Worm (Caenorhabditis elegans) whole organism, midembryonic: ENCODE measurements around the gene Y49E10.21.
A peak's percentile ranks its signal among the peaks of the same experiment; 100 is the strongest.

Experiments used
- T22C8.4 ChIP-seq: fragments of 200-800 bp; sonication (Bioruptor generic); IDR thresholded peaks from 2 replicates; pipeline ENCODE4 v1.3.6; 2022; ENCODE audit warnings: missing genetic modification characterization, missing compliant biosample characterization
- cog-1 ChIP-seq: sonication (generic microtip); optimal IDR thresholded peaks from 2 replicates; lab custom pipeline; 2016; ENCODE audit warnings: missing genetic modification characterization, missing compliant biosample characterization
- flt-1 ChIP-seq: fragments of 200-800 bp; sonication (Bioruptor generic); IDR thresholded peaks from 2 replicates; pipeline ENCODE4 v1.3.6; 2022; ENCODE audit warnings: missing genetic modification characterization, missing compliant biosample characterization
- klf-2 ChIP-seq: fragments of 200-800 bp; sonication (Bioruptor generic); conservative IDR thresholded peaks from 2 replicates; pipeline ENCODE4 v1.3.6; 2022; ENCODE audit warnings: missing genetic modification reagents, missing genetic modification characterization, missing compliant biosample characterization
- med-1 ChIP-seq: sonication (generic microtip); optimal IDR thresholded peaks from 2 replicates; lab custom pipeline; 2017; ENCODE audit warnings: missing genetic modification characterization, mild to moderate bottlenecking, missing compliant biosample characterization, antibody characterized with exemption, missing genetic modification reagents; ENCODE audit not compliant: insufficient read depth
- ref-1 ChIP-seq: fragments of 200-800 bp; sonication (Bioruptor generic); conservative IDR thresholded peaks from 2 replicates; pipeline ENCODE4 v1.3.6; 2022; ENCODE audit warnings: missing genetic modification reagents, missing genetic modification characterization, missing compliant biosample characterization
- tab-1 ChIP-seq: fragments of 200-800 bp; sonication (Bioruptor generic); IDR thresholded peaks from 2 replicates; pipeline ENCODE4 v1.3.6; 2022; ENCODE audit warnings: missing genetic modification characterization, missing compliant biosample characterization
- ztf-23 ChIP-seq: fragments of 200-800 bp; sonication (Bioruptor generic); IDR thresholded peaks from 2 replicates; pipeline ENCODE4 v1.3.6; 2022; ENCODE audit warnings: missing genetic modification reagents, missing genetic modification characterization, missing compliant biosample characterization
- ztf-29 ChIP-seq: fragments of 200-800 bp; sonication (Bioruptor generic); IDR thresholded peaks from 2 replicates; pipeline ENCODE4 v1.3.6; 2022; ENCODE audit warnings: missing genetic modification reagents, missing genetic modification characterization, missing compliant biosample characterization

The Y49E10.21 gene

ce11 chrIII:12472497-12472896 is 15.1 kb downstream of the Y49E10.21 start, which contains the start of gene cccp-1:
cccp-1 (plus strand) TSS chrIII:12472873.
- no peak for TF ChIP-seq ref-1 (GFP tag; lab: Robert Waterston, UW)
- TF ChIP-seq med-1, result no peak
- 0 out of 2 replicates have a peak, but pooled peaks have one; percentile 6 for TF ChIP-seq ztf-23 (GFP tag; lab: Robert Waterston, UW)
- TF ChIP-seq T22C8.4, result peak; percentile 77; the same call in 1 of the 2 replicates
- no peak for TF ChIP-seq ztf-29 (GFP tag; lab: Robert Waterston, UW)

- no peak for TF ChIP-seq tab-1 (GFP tag; lab: Robert Waterston, UW)
- no peak for TF ChIP-seq ztf-23 (GFP tag; lab: Robert Waterston, UW)
- no peak for TF ChIP-seq T22C8.4
- no peak for TF ChIP-seq klf-2
- no peak for TF ChIP-seq ref-1 (GFP tag; lab: Robert Waterston, UW)
- TF ChIP-seq flt-1 (GFP tag; lab: Robert Waterston, UW), result no peak
- no peak for TF ChIP-seq cog-1 (tag; lab: Kevin White, UChicago)
- TF ChIP-seq med-1, result no peak
- no peak for TF ChIP-seq ztf-29 (GFP tag; lab: Robert Waterston, UW)
Measured at ce11 chrIII:12484432-12484831, 27.0 kb downstream of the Y49E10.21 start, which contains the start of gene arrd-16. arrd-16 (plus strand) TSS chrIII:12484732.

ce11 chrIII:12491984-12492383 is 34.6 kb downstream of the Y49E10.21 start, which contains the start of gene Y49E10.25:
Y49E10.25 (minus strand) TSS chrIII:12492084.
- TF ChIP-seq ref-1 (GFP tag; lab: Robert Waterston, UW) (no peak), T22C8.4 (no peak), klf-2 (no peak), ztf-29 (GFP tag; lab: Robert Waterston, UW) (no peak)

DNA sequence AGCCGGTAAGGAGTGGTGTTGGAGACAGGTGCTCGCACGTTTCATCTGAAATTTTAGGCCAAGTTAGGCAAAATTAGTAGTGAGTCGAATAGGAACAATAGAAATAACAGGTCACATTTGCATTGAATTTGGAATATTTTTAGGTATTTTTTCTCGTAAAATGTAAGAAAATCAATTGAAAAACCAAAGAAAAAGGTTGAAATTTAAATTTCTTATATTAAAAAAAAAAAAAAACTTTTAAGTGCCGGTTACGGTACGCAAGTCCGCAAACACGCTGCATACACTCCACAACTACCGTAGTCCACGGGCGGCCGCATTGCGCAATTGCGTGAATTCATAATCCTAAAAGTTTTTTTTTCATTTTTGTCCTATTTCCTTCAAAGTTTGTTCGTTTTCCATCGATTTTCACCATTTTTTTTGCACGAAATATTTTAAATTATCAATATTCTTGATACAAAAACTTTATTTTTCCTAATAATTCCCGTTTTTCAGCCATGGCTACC is 38.2 kb downstream of the Y49E10.21 start, which contains the start of the genes Y111B2A.1 and Y111B2A.2:
Gene Y111B2A.1 (minus strand): TSS at position 51 of the 503 bp plus-strand sequence.
Gene Y111B2A.2 (plus strand): TSS at position 493 of the 503 bp plus-strand sequence.
- TF ChIP-seq T22C8.4 (no peak), cog-1 (tag; lab: Kevin White, UChicago) (no peak), ztf-29 (GFP tag; lab: Robert Waterston, UW) (no peak), ref-1 (GFP tag; lab: Robert Waterston, UW) (no peak), ztf-23 (GFP tag; lab: Robert Waterston, UW) (no peak), klf-2 (no peak)

- TF ChIP-seq ztf-23 (GFP tag; lab: Robert Waterston, UW) (no peak), klf-2 (no peak), cog-1 (tag; lab: Kevin White, UChicago) (no peak), tab-1 (GFP tag; lab: Robert Waterston, UW) (no peak), med-1 (no peak), T22C8.4 (no peak), flt-1 (GFP tag; lab: Robert Waterston, UW) (no peak), ztf-29 (GFP tag; lab: Robert Waterston, UW) (no peak), ref-1 (GFP tag; lab: Robert Waterston, UW) (no peak)
Measured at ce11 chrIII:12496449-12496848, 39.1 kb downstream of the Y49E10.21 start, which contains the start of gene herd-1. herd-1 (plus strand) TSS chrIII:12496538.

ce11 chrIII:12499245-12499644 is 41.8 kb downstream of the Y49E10.21 start, which contains the start of gene sql-1:
sql-1 (plus strand) TSS chrIII:12499557.
- no peak for TF ChIP-seq tab-1 (GFP tag; lab: Robert Waterston, UW)
- no peak for TF ChIP-seq cog-1 (tag; lab: Kevin White, UChicago)
- no peak for TF ChIP-seq ref-1 (GFP tag; lab: Robert Waterston, UW)
- no peak for TF ChIP-seq klf-2
- TF ChIP-seq ztf-23 (GFP tag; lab: Robert Waterston, UW), result no peak
- no peak for TF ChIP-seq med-1
- TF ChIP-seq ztf-29 (GFP tag; lab: Robert Waterston, UW), result no peak
- no peak for TF ChIP-seq flt-1 (GFP tag; lab: Robert Waterston, UW)
- TF ChIP-seq T22C8.4, result no peak

ce11 chrIII:12510505-12510904 is 53.1 kb downstream of the Y49E10.21 start:
- TF ChIP-seq klf-2 (no peak), tab-1 (GFP tag; lab: Robert Waterston, UW) (no peak), ztf-23 (GFP tag; lab: Robert Waterston, UW) (no peak), ztf-29 (GFP tag; lab: Robert Waterston, UW) (no peak), med-1 (no peak), cog-1 (tag; lab: Kevin White, UChicago) (no peak), flt-1 (GFP tag; lab: Robert Waterston, UW) (no peak), ref-1 (GFP tag; lab: Robert Waterston, UW) (no peak), T22C8.4 (no peak)
